Worm (Caenorhabditis elegans): ENCODE measurements around the gene mdt-10.

mdt-10 gene

DNA sequence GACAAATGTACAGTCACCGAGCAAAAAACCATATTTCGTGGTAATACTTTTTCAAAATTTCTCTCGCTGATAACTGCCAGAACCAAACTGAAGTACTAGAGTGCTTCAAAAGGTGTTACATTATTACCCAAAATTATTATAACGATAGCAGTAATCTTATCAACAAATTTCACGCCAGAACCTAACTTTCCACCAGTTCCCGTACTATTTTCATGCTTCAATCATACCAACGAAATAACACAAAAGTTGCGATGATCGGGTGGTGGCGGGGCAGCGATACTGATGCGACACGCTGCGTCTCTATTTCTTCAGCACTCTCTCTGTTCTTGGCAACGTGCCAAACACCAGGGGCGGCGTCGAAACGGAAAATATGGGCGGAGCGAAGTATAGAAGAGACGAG lies 45.9 kb downstream of the mdt-10 start (continued):
- TF ChIP-seq mxl-3 (GFP tag; optimal IDR thresholded peaks at IDR 0.05) (peak; percentile 56), fos-1 (tag; optimal IDR thresholded peaks at IDR 0.05) (no peak), spr-1 (tag; optimal IDR thresholded peaks at IDR 0.05) (no peak), zfp-2 (tag; optimal IDR thresholded peaks at IDR 0.05) (no peak), nhr-25 (tag; optimal IDR thresholded peaks at IDR 0.05; ENCODE audit: borderline replicate concordance, insufficient read depth) (no peak), nhr-77 (tag; optimal IDR thresholded peaks at IDR 0.05) (peak; percentile 33), dmd-8 (GFP tag; IDR thresholded peaks at IDR 0.05) (no peak), Y48G9A.11 (GFP tag; IDR thresholded peaks at IDR 0.05) (no peak), zip-2 (tag; optimal IDR thresholded peaks at IDR 0.05) (no peak), nhr-237 (tag; optimal IDR thresholded peaks at IDR 0.05) (no peak), egl-43 (GFP tag; IDR thresholded peaks at IDR 0.05) (no peak), ceh-44 (GFP tag; IDR thresholded peaks at IDR 0.05) (no peak), lin-39 (tag; optimal IDR thresholded peaks at IDR 0.05) (no peak), egl-27 (tag; optimal IDR thresholded peaks at IDR 0.05) (no peak), hlh-30 (tag; optimal IDR thresholded peaks at IDR 0.05; ENCODE audit: insufficient read depth) (no peak), Y105C5A.15 (GFP tag; IDR thresholded peaks at IDR 0.05) (no peak), ceh-62 (tag; optimal IDR thresholded peaks at IDR 0.05) (no peak), daf-16 (GFP tag; optimal IDR thresholded peaks at IDR 0.05) (peak in 1 of 2 experiments; percentile 27), daf-16 (tag; optimal IDR thresholded peaks at IDR 0.05) (peak; percentile 42), mdt-29 (GFP tag; IDR thresholded peaks at IDR 0.05) (no peak), nhr-41 (GFP tag; IDR thresholded peaks at IDR 0.05) (no peak), nhr-48 (tag; optimal IDR thresholded peaks at IDR 0.05) (peak; percentile 68), Y75B8A.6 (GFP tag; IDR thresholded peaks at IDR 0.05) (no peak), T20F7.1 (GFP tag; optimal IDR thresholded peaks at IDR 0.05) (peak; percentile 8), R02D3.7 (tag; optimal IDR thresholded peaks at IDR 0.05) (no peak), ctbp-1 (GFP tag; IDR thresholded peaks at IDR 0.05) (no peak), F49E8.2 (tag; optimal IDR thresholded peaks at IDR 0.05; ENCODE audit: borderline replicate concordance) (no peak)

DNA sequence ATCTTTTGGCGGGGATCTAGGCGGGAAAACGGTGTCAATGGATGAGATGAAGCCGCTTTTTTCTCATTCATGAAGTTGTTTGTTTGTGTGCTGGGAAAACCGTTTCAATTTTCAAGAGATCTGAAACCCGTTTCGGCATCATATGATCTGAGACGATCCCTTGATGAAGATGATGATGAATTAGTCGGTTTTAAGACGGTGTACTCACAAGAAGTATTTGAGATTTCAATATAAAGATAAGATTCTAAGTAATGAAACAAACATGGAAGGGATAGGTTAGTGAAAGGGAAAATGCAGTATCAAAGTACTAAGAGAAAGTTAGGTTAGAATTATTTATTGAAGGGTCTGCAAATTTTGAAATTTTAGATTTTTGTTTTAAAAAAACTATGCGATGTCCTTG lies 46.7 kb downstream of the mdt-10 start:
- TF ChIP-seq nhr-237 (tag; optimal IDR thresholded peaks at IDR 0.05) (no peak), unc-62 (GFP tag; optimal IDR thresholded peaks at IDR 0.05 in 1 of 2) (peak in 1 of 2 experiments; percentile 98), unc-62 (tag; optimal IDR thresholded peaks at IDR 0.05) (no peak), arid-1 (GFP tag; conservative IDR thresholded peaks at IDR 0.05) (no peak)

DNA sequence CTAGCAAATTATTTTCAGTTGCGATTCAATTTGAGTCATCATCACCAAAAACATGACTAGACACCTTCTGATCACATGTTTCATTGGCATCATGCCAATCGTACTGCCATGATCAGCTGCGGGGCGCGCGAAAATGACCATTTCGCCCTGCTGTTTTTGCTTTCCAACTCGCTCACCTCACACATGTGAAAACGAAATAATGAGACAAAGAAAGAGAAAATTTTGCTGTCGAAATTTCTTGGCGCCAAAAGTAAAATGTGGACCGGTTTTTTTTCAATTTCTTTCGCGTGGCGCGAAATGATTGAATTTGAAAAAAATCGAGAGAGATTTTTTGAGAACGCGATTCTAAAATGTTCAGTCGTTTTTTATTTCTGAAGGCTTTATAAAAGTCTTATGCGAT lies 48.0 kb downstream of the mdt-10 start:
- TF ChIP-seq dmd-6 (GFP tag; IDR thresholded peaks at IDR 0.05) (peak; percentile 45; the same call in 1 of the 2 replicates), hlh-11 (tag; optimal IDR thresholded peaks at IDR 0.05) (peak; percentile 9), dpl-1 (GFP tag; optimal IDR thresholded peaks at IDR 0.05) (peak; percentile 67), duxl-1 (tag; optimal IDR thresholded peaks at IDR 0.05; ENCODE audit: poor library complexity) (no peak), hlh-30 (tag; optimal IDR thresholded peaks at IDR 0.05; ENCODE audit: insufficient read depth) (peak; percentile 70), mxl-3 (GFP tag; optimal IDR thresholded peaks at IDR 0.05) (peak; percentile 11), Y48G9A.11 (GFP tag; IDR thresholded peaks at IDR 0.05) (no peak)

DNA sequence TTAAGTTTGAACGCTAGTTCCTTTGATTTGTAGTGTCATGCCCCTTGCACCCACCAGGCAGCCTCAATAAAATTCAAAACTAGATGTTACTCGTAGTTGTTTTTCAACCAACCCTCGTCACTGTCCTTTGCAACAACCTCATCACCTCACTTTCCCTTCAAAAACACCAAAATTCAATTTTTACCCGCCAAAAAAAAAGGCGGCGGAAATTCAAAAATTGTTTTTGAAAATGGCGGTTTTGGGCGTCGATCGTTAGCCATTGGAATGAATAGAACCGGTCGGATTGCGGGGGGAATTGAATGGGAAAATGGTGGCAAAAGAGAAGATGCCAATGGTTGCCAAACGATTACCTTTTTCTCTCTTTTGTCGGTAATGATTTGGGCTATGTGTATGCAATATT lies 48.8 kb downstream of the mdt-10 start:
- TF ChIP-seq ctbp-1 (GFP tag; IDR thresholded peaks at IDR 0.05), result no peak
- no peak for TF ChIP-seq pha-4 (GFP tag; IDR thresholded peaks at IDR 0.05)
- TF ChIP-seq pha-4 (tag; optimal IDR thresholded peaks at IDR 0.05), result no peak
- TF ChIP-seq nhr-42 (GFP tag; IDR thresholded peaks at IDR 0.05), result no peak
- TF ChIP-seq madf-5 (GFP tag; IDR thresholded peaks at IDR 0.05), result no peak
- TF ChIP-seq mxl-3 (GFP tag; optimal IDR thresholded peaks at IDR 0.05), result no peak
- no peak for TF ChIP-seq mdl-1 (tag; optimal IDR thresholded peaks at IDR 0.05)
- no peak for TF ChIP-seq lin-29 (GFP tag; IDR thresholded peaks at IDR 0.05)
- TF ChIP-seq nhr-25 (tag; optimal IDR thresholded peaks at IDR 0.05; ENCODE audit: borderline replicate concordance, insufficient read depth), result no peak
- TF ChIP-seq nhr-41 (GFP tag; IDR thresholded peaks at IDR 0.05), result no peak
- TF ChIP-seq daf-12 (tag; optimal IDR thresholded peaks at IDR 0.05), result no peak
- TF ChIP-seq unc-62 (GFP tag; optimal IDR thresholded peaks at IDR 0.05 in 1 of 2), result no peak
- no peak for TF ChIP-seq unc-62 (tag; optimal IDR thresholded peaks at IDR 0.05)
- no peak for TF ChIP-seq sdz-12 (GFP tag; optimal IDR thresholded peaks at IDR 0.05)
- TF ChIP-seq ceh-44 (GFP tag; IDR thresholded peaks at IDR 0.05), result no peak
- TF ChIP-seq lin-38 (GFP tag; IDR thresholded peaks at IDR 0.05), result no peak
- TF ChIP-seq nhr-28 (tag; optimal IDR thresholded peaks at IDR 0.05), result no peak
- no peak for TF ChIP-seq daf-8 (GFP tag; IDR thresholded peaks at IDR 0.05)
- TF ChIP-seq ZK337.2 (GFP tag; IDR thresholded peaks at IDR 0.05), result no peak
- no peak for TF ChIP-seq hlh-11 (tag; optimal IDR thresholded peaks at IDR 0.05)

All from whole organism, L4 larva.